Worm (Caenorhabditis elegans): ENCODE measurements around the gene nhr-1.
A peak's percentile ranks its signal among the peaks of the same experiment; 100 is the strongest.

The nhr-1 gene

DNA sequence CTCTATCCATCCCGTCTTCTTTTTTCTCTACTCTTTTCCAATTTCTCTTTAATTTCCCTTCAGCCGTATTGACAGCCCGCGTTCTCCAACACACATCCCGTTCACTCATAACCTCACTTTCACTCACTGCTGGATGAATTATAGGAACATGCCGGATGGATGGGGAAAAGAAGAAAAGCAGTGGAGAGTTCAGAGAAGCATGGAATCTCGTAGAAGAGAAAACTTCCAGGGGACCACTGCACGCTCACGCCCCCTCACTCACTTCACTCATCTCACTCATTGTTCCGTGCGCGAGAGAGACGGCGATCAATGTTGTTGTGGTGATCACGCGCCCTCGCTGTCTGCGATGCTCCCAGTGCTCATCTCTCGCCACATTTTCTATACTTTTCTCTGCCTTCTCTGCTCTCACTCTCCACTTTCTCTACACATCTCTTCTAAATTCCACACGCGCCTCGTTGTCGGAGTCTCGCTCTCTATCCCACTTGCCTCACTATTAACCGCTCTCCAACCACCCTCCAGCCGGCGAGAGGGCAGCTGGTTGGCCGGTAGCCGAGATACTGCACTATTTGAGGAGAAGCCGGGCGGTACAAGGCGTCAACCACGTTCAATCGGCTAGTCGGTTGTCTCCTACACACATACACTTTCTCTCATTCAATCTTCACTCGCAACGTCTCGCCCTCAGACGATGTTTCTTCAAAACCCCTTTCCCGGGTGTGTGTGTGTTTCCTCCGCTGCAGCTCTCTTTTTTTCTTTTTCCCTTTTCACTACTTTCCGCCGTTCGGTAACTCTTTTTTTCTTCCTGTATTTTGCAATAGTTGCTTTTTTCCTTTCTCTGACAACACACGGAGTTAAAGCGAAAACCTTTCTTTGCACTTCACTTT lies 33.9 kb upstream of the nhr-1 start (continued):
- TF ChIP-seq hmg-1.2 (GFP tag; IDR thresholded peaks at IDR 0.05) (peak; percentile 87), lir-1 (GFP tag; conservative IDR thresholded peaks at IDR 0.05) (no peak), attf-5 (GFP tag; optimal IDR thresholded peaks at IDR 0.05) (peak; percentile 75), egl-18 (GFP tag; IDR thresholded peaks at IDR 0.05) (peak; percentile 56; the same call in 1 of the 2 replicates), let-607 (tag; optimal IDR thresholded peaks at IDR 0.05) (peak; percentile 21 to 52), nhr-120 (GFP tag; IDR thresholded peaks at IDR 0.05) (no peak), tbx-9 (tag; optimal IDR thresholded peaks at IDR 0.05; ENCODE audit: borderline replicate concordance) (no peak), mel-28 (tag; optimal IDR thresholded peaks at IDR 0.05; ENCODE audit: borderline replicate concordance) (no peak), snpc-3.4 (tag; optimal IDR thresholded peaks at IDR 0.05) (no peak), B0035.1 (tag; optimal IDR thresholded peaks at IDR 0.05) (peak; percentile 66), lsy-27 (tag; optimal IDR thresholded peaks at IDR 0.05; ENCODE audit: borderline replicate concordance, insufficient read depth) (no peak), hlh-12 (tag; optimal IDR thresholded peaks at IDR 0.05) (no peak), mes-4 (tag; optimal IDR thresholded peaks at IDR 0.05) (no peak), unc-130 (GFP tag; optimal IDR thresholded peaks at IDR 0.05) (no peak), K12H6.12 (tag; optimal IDR thresholded peaks at IDR 0.05) (peak; percentile 93), somi-1 (GFP tag; optimal IDR thresholded peaks at IDR 0.05) (peak; percentile 86), zfh-2 (GFP tag; conservative IDR thresholded peaks at IDR 0.05) (peak; percentile 100), pbrm-1 (GFP tag; IDR thresholded peaks at IDR 0.05) (peak; percentile 73), nfyb-1 (GFP tag; IDR thresholded peaks at IDR 0.05) (peak; percentile 87), zim-3 (tag; optimal IDR thresholded peaks at IDR 0.05) (peak; percentile 30), athp-1 (tag; optimal IDR thresholded peaks at IDR 0.05) (peak; percentile 67), dox-1 (GFP tag; IDR thresholded peaks at IDR 0.05) (peak; percentile 84), sdz-38 (tag; optimal IDR thresholded peaks at IDR 0.05) (peak; percentile 53), ceh-27 (GFP tag; optimal IDR thresholded peaks at IDR 0.05) (peak; percentile 88), cebp-1 (GFP tag; IDR thresholded peaks at IDR 0.05) (no peak), cebp-1 (tag; optimal IDR thresholded peaks at IDR 0.05) (peak; percentile 83), bed-1 (GFP tag; IDR thresholded peaks at IDR 0.05) (no peak), hsf-1 (GFP tag; IDR thresholded peaks at IDR 0.05) (no peak), lin-54 (GFP tag; optimal IDR thresholded peaks at IDR 0.05) (peak; percentile 33), efl-1 (GFP tag; optimal IDR thresholded peaks at IDR 0.05) (no peak), F52B5.7 (tag; optimal IDR thresholded peaks at IDR 0.05) (peak; percentile 56), aptf-2 (GFP tag; conservative IDR thresholded peaks at IDR 0.05) (0 out of 2 replicates have a peak, but pooled peaks have one; percentile 21), snpc-1.1 (tag; optimal IDR thresholded peaks at IDR 0.05; ENCODE audit: insufficient read depth) (no peak), mxl-1 (tag; optimal IDR thresholded peaks at IDR 0.05) (peak; percentile 15), B0336.3 (GFP tag; IDR thresholded peaks at IDR 0.05) (peak; percentile 93), C06A6.2 (GFP tag; conservative IDR thresholded peaks at IDR 0.05) (no peak; the same call in 1 of the 2 replicates), attf-3 (GFP tag; conservative IDR thresholded peaks at IDR 0.05) (no peak), cebp-2 (GFP tag; IDR thresholded peaks at IDR 0.05) (no peak), D2030.7 (GFP tag; IDR thresholded peaks at IDR 0.05) (no peak), Y67H2A.10 (GFP tag; conservative IDR thresholded peaks at IDR 0.05) (no peak; the same call in 1 of the 2 replicates), sea-2 (GFP tag; IDR thresholded peaks at IDR 0.05) (no peak), F57C9.4 (tag; optimal IDR thresholded peaks at IDR 0.05) (no peak), tbp1 (GFP tag; optimal IDR thresholded peaks at IDR 0.05) (peak; percentile 40), madf-10 (tag; optimal IDR thresholded peaks at IDR 0.05) (peak; percentile 63), ZK185.1 (tag; optimal IDR thresholded peaks at IDR 0.05; ENCODE audit: poor library complexity, severe bottlenecking) (peak; percentile 1), F10E7.11 (tag; optimal IDR thresholded peaks at IDR 0.05) (no peak), ztf-26 (tag; optimal IDR thresholded peaks at IDR 0.05) (peak; percentile 83)
